Fruit fly (Drosophila melanogaster): Measurements from ENCODE around the gene Pits.

DNA sequence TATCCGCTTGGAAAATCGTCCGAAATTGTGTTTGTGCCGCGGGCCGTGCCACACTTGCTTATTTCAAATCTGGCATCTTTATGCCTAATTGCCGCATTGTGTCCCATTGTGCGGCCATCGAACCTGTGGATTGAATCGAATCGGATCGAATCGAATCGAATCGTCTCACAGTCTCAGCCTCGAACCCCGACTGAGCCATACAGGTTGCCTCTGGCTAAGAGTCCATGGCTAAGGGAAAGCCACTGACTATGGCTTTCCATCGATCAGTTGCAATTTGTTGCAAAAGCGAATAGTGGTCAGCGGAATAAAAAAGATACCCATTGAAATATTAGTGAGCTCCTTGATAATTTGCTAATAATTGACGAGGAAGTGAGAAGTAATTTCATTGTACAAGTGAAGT is 41.0 kb upstream of the Pits start, which contains the start of gene CG15728:
- TF ChIP-seq dl (GFP tag; optimal IDR thresholded peaks at IDR 0.05; ENCODE audit: insufficient read depth in 1 of 2, partially characterized antibody in 2 of 2) (no peak), tai (GFP tag; optimal IDR thresholded peaks at IDR 0.05) (no peak), CG9705 (GFP tag; optimal IDR thresholded peaks at IDR 0.05) (no peak), pan (optimal IDR thresholded peaks at IDR 0.05) (no peak)
